Fruit fly (Drosophila melanogaster) whole organism, pupa: ENCODE data around the gene CG42613.

ENCODE experiments used
- CG12605 ChIP-seq: fragments of 200-800 bp; sonication (Bioruptor generic); IDR thresholded peaks from 2 replicates; pipeline ENCODE4 v1.3.6; 2022; ENCODE audit warnings: missing biosample characterization, missing genetic modification characterization
- CG15710 ChIP-seq: fragments of 200-800 bp; sonication (Bioruptor generic); optimal IDR thresholded peaks from 2 replicates; lab custom pipeline; 2018; ENCODE audit warnings: missing biosample characterization, mild to moderate bottlenecking, missing genetic modification characterization, moderate library complexity
- CG9948 ChIP-seq: fragments of 200-800 bp; sonication (Bioruptor generic); optimal IDR thresholded peaks from 2 replicates; lab custom pipeline; 2018; ENCODE audit warnings: missing biosample characterization, mild to moderate bottlenecking, missing genetic modification characterization, moderate library complexity
- EcR ChIP-seq: fragments of 200-800 bp; sonication (Bioruptor generic); optimal IDR thresholded peaks from 3 replicates; lab custom pipeline; 2019; ENCODE audit warnings: missing biosample characterization, missing genetic modification characterization, mild to moderate bottlenecking, moderate library complexity, missing genetic modification reagents
- Ets98B ChIP-seq: fragments of 200-800 bp; sonication (Bioruptor generic); IDR thresholded peaks from 2 replicates; pipeline ENCODE4 v1.3.6; 2022; ENCODE audit warnings: missing biosample characterization, missing genetic modification characterization
- Pif1A ChIP-seq: fragments of 200-800 bp; sonication (Bioruptor generic); optimal IDR thresholded peaks from 3 replicates; lab custom pipeline; 2016; ENCODE audit warnings: missing biosample characterization, missing genetic modification characterization
- gl ChIP-seq: fragments of 200-800 bp; sonication (Bioruptor generic); optimal IDR thresholded peaks from 2 replicates; lab custom pipeline; 2018; ENCODE audit warnings: missing biosample characterization, mild to moderate bottlenecking, missing genetic modification characterization

DNA sequence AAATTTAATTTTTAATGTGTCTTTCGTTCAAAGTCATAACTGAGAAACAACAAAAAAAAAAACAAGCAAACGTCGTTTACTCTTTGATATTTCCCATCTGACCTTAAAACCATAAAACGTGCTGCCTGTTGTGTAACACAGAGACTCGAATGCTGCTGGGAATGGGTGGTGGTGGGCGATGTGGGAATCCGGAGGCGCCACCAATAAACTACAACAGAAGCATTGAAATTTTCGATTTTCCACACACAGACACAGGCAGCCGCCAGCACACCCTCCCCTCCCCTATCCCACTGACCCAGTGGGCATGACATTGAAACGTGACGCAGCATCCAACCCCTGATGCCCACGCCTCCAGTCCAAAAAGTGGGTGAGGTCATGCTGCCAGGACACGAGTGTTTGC, 18.7 kb upstream of the CG42613 start:
- TF ChIP-seq CG12605 (no peak), CG9948 (tag; lab: Kevin White, UChicago) (no peak), CG15710 (tag; lab: Kevin White, UChicago) (no peak), EcR (GFP tag; lab: Kevin White, UChicago) (no peak), Pif1A (no peak), gl (tag; lab: Kevin White, UChicago) (no peak), Ets98B (no peak)
